Worm (Caenorhabditis elegans) whole organism, L4/young adult: ENCODE results near the gene set-13.

Experiments
- W03F9.2 ChIP-seq: fragments of 150-350 bp; optimal IDR thresholded peaks from 2 replicates; lab custom pipeline; 2014; ENCODE audit warnings: missing biosample characterization, missing genetic modification characterization
- him-1 ChIP-seq: sonication (generic microtip); optimal IDR thresholded peaks from 2 replicates; lab custom pipeline; 2016; ENCODE audit warnings: missing genotype, missing genetic modification reagents, missing genetic modification characterization, missing compliant biosample characterization

DNA sequence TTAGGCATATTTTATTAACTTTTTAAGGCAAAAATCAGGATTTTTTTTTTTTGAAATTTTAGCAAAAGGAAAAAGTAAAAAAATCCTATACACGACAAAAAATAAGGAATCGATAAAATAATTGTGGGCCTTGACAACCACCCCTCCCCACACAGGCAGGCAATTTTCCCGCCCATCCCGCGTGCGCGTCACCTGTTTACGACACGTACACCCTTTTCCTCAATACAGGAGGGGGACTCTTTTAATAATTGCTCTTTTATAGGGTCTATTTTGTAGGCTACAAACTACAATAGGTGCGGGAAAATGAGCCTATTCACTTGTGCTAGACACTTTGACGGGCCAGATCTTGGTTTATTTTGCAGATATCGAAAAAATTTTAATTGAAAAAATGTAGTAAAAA lies 15.8 kb downstream of the set-13 start:
- TF ChIP-seq W03F9.2 (no peak), him-1 (tag; lab: Kevin White, UChicago) (no peak)
